Fruit fly (Drosophila melanogaster): ENCODE data around the gene CG34160.

DNA sequence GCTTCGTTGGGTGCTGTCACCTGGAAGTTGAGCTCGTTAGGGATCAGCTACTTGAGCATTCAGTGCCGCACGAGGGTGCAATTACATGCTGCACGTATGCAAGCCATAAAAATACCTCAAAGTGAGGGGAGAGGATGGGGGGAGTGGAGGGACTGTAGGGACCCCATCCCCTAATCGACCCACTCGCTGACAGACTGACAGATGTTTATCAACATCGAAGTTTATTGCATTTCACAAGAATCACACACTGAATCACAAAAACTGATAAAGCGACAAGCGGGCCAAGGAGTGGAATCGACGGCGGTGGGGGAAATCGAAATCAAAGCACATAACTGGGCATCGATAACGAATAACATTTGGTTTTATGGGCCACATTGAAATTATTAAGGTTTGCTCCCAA, 24.9 kb upstream of the CG34160 start:
- TF ChIP-seq CTCF (optimal IDR thresholded peaks at IDR 0.05) (no peak), CG8478 (optimal IDR thresholded peaks at IDR 0.05) (no peak)
